Worm (Caenorhabditis elegans) whole organism, L3 larva: Measurements from ENCODE around the gene F54F7.8.

ENCODE experiments used
- ama-1 ChIP-seq: fragments of 150-350 bp; optimal IDR thresholded peaks from 2 replicates; lab custom pipeline; 2018
- ceh-16 ChIP-seq: sonication (generic microtip); optimal IDR thresholded peaks from 2 replicates; lab custom pipeline; 2017; ENCODE audit warnings: missing biosample characterization, missing genetic modification characterization
- ceh-28 ChIP-seq: fragments of 150-350 bp; optimal IDR thresholded peaks from 2 replicates; lab custom pipeline; 2014; ENCODE audit warnings: missing biosample characterization, missing genetic modification reagents, missing genetic modification characterization
- elt-1 ChIP-seq: fragments of 150-350 bp; optimal IDR thresholded peaks from 2 replicates; lab custom pipeline; 2014; ENCODE audit warnings: missing biosample characterization, missing genetic modification characterization
- fos-1 ChIP-seq: fragments of 150-350 bp; optimal IDR thresholded peaks from 2 replicates; lab custom pipeline; 2014; ENCODE audit warnings: missing biosample characterization, missing genetic modification characterization
- lin-39 ChIP-seq: fragments of 150-350 bp; optimal IDR thresholded peaks from 2 replicates; lab custom pipeline; 2018; ENCODE audit warnings: missing biosample characterization, missing genetic modification reagents, missing genetic modification characterization
- nfya-1 ChIP-seq: sonication (generic microtip); optimal IDR thresholded peaks from 2 replicates; lab custom pipeline; 2017; ENCODE audit warnings: missing genetic modification characterization, mild to moderate bottlenecking, missing compliant biosample characterization, antibody characterized with exemption, moderate library complexity; ENCODE audit not compliant: insufficient read depth
- nhr-77 ChIP-seq: fragments of 150-350 bp; optimal IDR thresholded peaks from 2 replicates; lab custom pipeline; 2014; ENCODE audit warnings: missing biosample characterization, missing genetic modification characterization
- pqm-1 ChIP-seq: fragments of 150-350 bp; optimal IDR thresholded peaks from 2 replicates; lab custom pipeline; 2017; ENCODE audit warnings: missing biosample characterization, missing genetic modification characterization, inconsistent platforms
- sea-2 ChIP-seq: fragments of 150-350 bp; sonication (generic microtip); optimal IDR thresholded peaks from 4 replicates; lab custom pipeline; 2014; ENCODE audit warnings: missing biosample characterization, missing genetic modification reagents, missing genetic modification characterization
- skn-1 ChIP-seq: fragments of 150-350 bp; optimal IDR thresholded peaks from 2 replicates; lab custom pipeline; 2014; ENCODE audit warnings: missing biosample characterization, missing genetic modification characterization
- snpc-4 ChIP-seq: fragments of 150-350 bp; optimal IDR thresholded peaks from 2 replicates; lab custom pipeline; 2014; ENCODE audit warnings: missing biosample characterization, missing genetic modification characterization
- zag-1 ChIP-seq: fragments of 150-350 bp; optimal IDR thresholded peaks from 2 replicates; lab custom pipeline; 2014; ENCODE audit warnings: missing biosample characterization, missing genetic modification characterization

DNA sequence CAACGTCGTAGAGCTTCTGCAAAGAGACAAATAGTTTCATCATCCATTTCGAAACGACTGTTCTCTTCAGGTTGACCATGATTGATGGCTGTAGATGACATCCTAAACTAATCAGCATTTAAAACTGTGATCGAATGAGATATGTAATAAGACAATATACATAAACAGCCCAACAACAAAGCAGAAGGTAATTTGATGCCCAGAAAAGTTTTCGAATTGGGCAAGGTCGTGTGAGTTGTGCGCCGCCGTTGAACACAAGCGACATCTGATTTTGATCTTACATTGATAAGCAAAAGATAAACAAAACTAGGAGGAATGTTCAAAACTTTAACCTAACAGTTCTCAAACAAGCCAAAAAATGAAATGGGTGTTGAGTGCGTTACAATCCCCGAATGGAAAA is 30.8 kb upstream of the F54F7.8 start, which contains the start of gene Y62H9A.7:
- TF ChIP-seq ama-1 (lab: Kevin White, UChicago) (no peak), lin-39 (no peak), nhr-77 (tag; lab: Kevin White, UChicago) (no peak), fos-1 (tag; lab: Kevin White, UChicago) (no peak), ceh-28 (tag; lab: Kevin White, UChicago) (no peak), elt-1 (tag; lab: Kevin White, UChicago) (no peak), pqm-1 (tag; lab: Kevin White, UChicago) (no peak), ceh-16 (tag; lab: Kevin White, UChicago) (no peak), skn-1 (tag; lab: Kevin White, UChicago) (no peak), snpc-4 (no peak), zag-1 (tag; lab: Kevin White, UChicago) (no peak), sea-2 (no peak), nfya-1 (tag; lab: Kevin White, UChicago) (no peak)
